Fruit fly (Drosophila melanogaster): ENCODE results near the gene CG32755.

Gene CG32755

dm6 chrX:5989368-5989767 lies 39.3 kb downstream of the CG32755 start (continued):
- TF ChIP-seq Rfx (GFP tag; IDR thresholded peaks at IDR 0.05) (peak; percentile 50; the same call in 1 of the 2 replicates), tup (GFP tag; optimal IDR thresholded peaks at IDR 0.05) (no peak), CrebB (tag; optimal IDR thresholded peaks at IDR 0.05) (no peak), Atf3 (GFP tag; optimal IDR thresholded peaks at IDR 0.05) (no peak), HLHmδ (GFP tag; optimal IDR thresholded peaks at IDR 0.05) (no peak), Kr (GFP tag; optimal IDR thresholded peaks at IDR 0.05) (no peak), CG2202 (tag; optimal IDR thresholded peaks at IDR 0.05) (no peak), CG3407 (GFP tag; optimal IDR thresholded peaks at IDR 0.05) (no peak), CG18476 (GFP tag; optimal IDR thresholded peaks at IDR 0.05) (no peak), Hmx (GFP tag; optimal IDR thresholded peaks at IDR 0.05) (no peak), CG32772 (GFP tag; IDR thresholded peaks at IDR 0.05) (0 out of 2 replicates have a peak, but pooled peaks have one; percentile 44), Usf (GFP tag; optimal IDR thresholded peaks at IDR 0.05) (no peak), lilli (GFP tag; optimal IDR thresholded peaks at IDR 0.05) (peak; percentile 28), repo (GFP tag; optimal IDR thresholded peaks at IDR 0.05) (no peak), unc-4 (GFP tag; IDR thresholded peaks at IDR 0.05; ENCODE audit: partially characterized antibody) (no peak), Dp (GFP tag; optimal IDR thresholded peaks at IDR 0.05) (no peak), vnd (GFP tag; IDR thresholded peaks at IDR 0.05; ENCODE audit: partially characterized antibody) (no peak), CG31224 (GFP tag; IDR thresholded peaks at IDR 0.05) (peak; percentile 40; the same call in 1 of the 2 replicates), CG15479 (GFP tag; optimal IDR thresholded peaks at IDR 0.05) (no peak), Jarid2 (GFP tag; optimal IDR thresholded peaks at IDR 0.05) (no peak), CG1647 (GFP tag; optimal IDR thresholded peaks at IDR 0.05) (no peak), CG32767 (GFP tag; IDR thresholded peaks at IDR 0.05) (0 out of 2 replicates have a peak, but pooled peaks have one; percentile 26), Lpt (GFP tag; optimal IDR thresholded peaks at IDR 0.05) (no peak), CG6654 (GFP tag; optimal IDR thresholded peaks at IDR 0.05) (no peak), dmrt11E (tag; optimal IDR thresholded peaks at IDR 0.05) (no peak), CG10462 (GFP tag; optimal IDR thresholded peaks at IDR 0.05) (no peak), Gsc (GFP tag; IDR thresholded peaks at IDR 0.05) (no peak), pum (GFP tag; optimal IDR thresholded peaks at IDR 0.05) (no peak), D19A (tag; optimal IDR thresholded peaks at IDR 0.05) (peak; percentile 28), CG7963 (GFP tag; IDR thresholded peaks at IDR 0.05; ENCODE audit: partially characterized antibody) (no peak), pros (GFP tag; optimal IDR thresholded peaks at IDR 0.05) (no peak), dmrt99B (tag; optimal IDR thresholded peaks at IDR 0.05) (peak; percentile 72), fu2 (GFP tag; optimal IDR thresholded peaks at IDR 0.05) (no peak), usp (GFP tag; optimal IDR thresholded peaks at IDR 0.05) (no peak), CG9817 (tag; optimal IDR thresholded peaks at IDR 0.05) (peak; percentile 6), PHDP (tag; optimal IDR thresholded peaks at IDR 0.05) (peak; percentile 34), cwo (GFP tag; optimal IDR thresholded peaks at IDR 0.05) (no peak), aop (GFP tag; IDR thresholded peaks at IDR 0.05) (no peak), CG34376 (GFP tag; optimal IDR thresholded peaks at IDR 0.05) (no peak), ab (GFP tag; optimal IDR thresholded peaks at IDR 0.05) (no peak), slbo (GFP tag; IDR thresholded peaks at IDR 0.05) (peak; percentile 23; the same call in 1 of the 2 replicates), cato (GFP tag; optimal IDR thresholded peaks at IDR 0.05; ENCODE audit: borderline replicate concordance) (no peak), CG15269 (tag; optimal IDR thresholded peaks at IDR 0.05) (peak; percentile 65), dpn (GFP tag; optimal IDR thresholded peaks at IDR 0.05) (peak in 1 of 2 experiments; percentile 29), CG9932 (GFP tag; IDR thresholded peaks at IDR 0.05) (no peak), CG4730 (GFP tag; IDR thresholded peaks at IDR 0.05) (no peak), gcm2 (GFP tag; optimal IDR thresholded peaks at IDR 0.05) (no peak), CG8944 (GFP tag; optimal IDR thresholded peaks at IDR 0.05) (no peak), CG17385 (GFP tag; optimal IDR thresholded peaks at IDR 0.05) (peak; percentile 25), CG2889 (GFP tag; IDR thresholded peaks at IDR 0.05) (no peak), Oaz (GFP tag; IDR thresholded peaks at IDR 0.05) (no peak)

Measured in whole organism, embryonic.